Fruit fly (Drosophila melanogaster) whole organism, embryonic: ENCODE measurements around the gene RpL32.
A peak's percentile ranks its signal among the peaks of the same experiment; 100 is the strongest.

Source experiments
- ATbp ChIP-seq: fragments of 200-800 bp; sonication (Bioruptor generic); optimal IDR thresholded peaks from 2 replicates; lab custom pipeline; 2017; ENCODE audit warnings: missing biosample characterization, mild to moderate bottlenecking, missing genetic modification characterization, missing genetic modification reagents
- Adf1 ChIP-seq: fragments of 200-800 bp; sonication (Bioruptor generic); IDR thresholded peaks from 2 replicates; pipeline ENCODE4 v1.3.6; 2022; ENCODE audit warnings: missing biosample characterization, missing genetic modification characterization
- Bgb ChIP-seq: fragments of 200-800 bp; sonication (Bioruptor generic); IDR thresholded peaks from 2 replicates; pipeline ENCODE4 v1.3.6; 2022; ENCODE audit warnings: missing biosample characterization, missing genetic modification characterization; ENCODE audit not compliant: partially characterized antibody
- CG10543 ChIP-seq: fragments of 200-800 bp; sonication (Bioruptor generic); optimal IDR thresholded peaks from 3 replicates; lab custom pipeline; 2017; ENCODE audit warnings: missing biosample characterization, mild to moderate bottlenecking, missing genetic modification characterization, moderate library complexity
- CG12769 ChIP-seq: fragments of 200-800 bp; sonication (Bioruptor generic); optimal IDR thresholded peaks from 2 replicates; lab custom pipeline; 2019; ENCODE audit warnings: missing biosample characterization, mild to moderate bottlenecking, missing genetic modification characterization, moderate library complexity
- CG14667 ChIP-seq: fragments of 200-800 bp; sonication (Bioruptor generic); IDR thresholded peaks from 2 replicates; pipeline ENCODE4 v1.3.6; 2022; ENCODE audit warnings: missing biosample characterization, missing genetic modification characterization
- CG1529 ChIP-seq: fragments of 200-800 bp; sonication (Bioruptor generic); optimal IDR thresholded peaks from 3 replicates; lab custom pipeline; 2018; ENCODE audit warnings: missing biosample characterization, missing genetic modification characterization
- CG15514 ChIP-seq: fragments of 200-800 bp; sonication (Bioruptor generic); optimal IDR thresholded peaks from 3 replicates; lab custom pipeline; 2017; ENCODE audit warnings: missing biosample characterization, missing genetic modification characterization, mild to moderate bottlenecking, moderate library complexity, missing genetic modification reagents
- CG1603 ChIP-seq: fragments of 200-800 bp; sonication (Bioruptor generic); optimal IDR thresholded peaks from 2 replicates; lab custom pipeline; 2019; ENCODE audit warnings: missing biosample characterization, mild to moderate bottlenecking, missing genetic modification characterization, moderate library complexity
- CG17612 ChIP-seq: fragments of 200-800 bp; sonication (Bioruptor generic); IDR thresholded peaks from 2 replicates; pipeline ENCODE4 v1.3.6; 2022; ENCODE audit warnings: missing biosample characterization, missing genetic modification characterization
- CG18599 ChIP-seq: fragments of 200-800 bp; sonication (Bioruptor generic); optimal IDR thresholded peaks from 3 replicates; lab custom pipeline; 2017; ENCODE audit warnings: missing biosample characterization, missing genetic modification characterization, mild to moderate bottlenecking, moderate library complexity, missing genetic modification reagents
- CG2120 ChIP-seq: fragments of 200-800 bp; sonication (Bioruptor generic); optimal IDR thresholded peaks from 3 replicates; lab custom pipeline; 2016; ENCODE audit warnings: missing biosample characterization, missing genetic modification characterization
- CG3065 ChIP-seq: fragments of 200-800 bp; sonication (Bioruptor generic); optimal IDR thresholded peaks from 2 replicates; lab custom pipeline; 2016; ENCODE audit warnings: missing biosample characterization, missing genetic modification characterization
- CG32532 ChIP-seq: fragments of 200-800 bp; sonication (Bioruptor generic); IDR thresholded peaks from 2 replicates; pipeline ENCODE4 v1.3.6; 2022; ENCODE audit warnings: missing biosample characterization, missing genetic modification characterization
- CG8290 ChIP-seq, 3 experiments: fragments of 200-800 bp; sonication (Bioruptor generic); optimal IDR thresholded peaks; 2 replicates each; lab custom pipeline; 2016 to 2019; ENCODE audit warnings: missing biosample characterization in 3 of 3, missing genetic modification characterization in 3 of 3, mild to moderate bottlenecking in 2 of 3, moderate library complexity in 1 of 3
- CG9609 ChIP-seq: fragments of 200-800 bp; sonication (Bioruptor generic); optimal IDR thresholded peaks from 3 replicates; lab custom pipeline; 2016; ENCODE audit warnings: missing biosample characterization, missing genetic modification characterization
- Ets65A ChIP-seq: fragments of 200-800 bp; sonication (Bioruptor generic); peaks from one replicate; lab custom pipeline; 2016; ENCODE audit warnings: missing biosample characterization, missing genetic modification characterization
- GATAe ChIP-seq: fragments of 200-800 bp; sonication (Bioruptor generic); conservative IDR thresholded peaks from 2 replicates; pipeline ENCODE4 v1.3.6; 2022; ENCODE audit warnings: missing biosample characterization, missing genetic modification characterization
- Gug ChIP-seq: fragments of 200-800 bp; sonication (Bioruptor generic); IDR thresholded peaks from 4 replicates; pipeline ENCODE4 v1.3.6; 2022; ENCODE audit warnings: missing biosample characterization, missing genetic modification characterization
- Hey ChIP-seq: fragments of 200-800 bp; sonication (Bioruptor generic); optimal IDR thresholded peaks from 3 replicates; lab custom pipeline; 2018; ENCODE audit warnings: missing biosample characterization, mild to moderate bottlenecking, missing genetic modification characterization
- Hsf ChIP-seq: fragments of 200-800 bp; sonication (Bioruptor generic); optimal IDR thresholded peaks from 3 replicates; lab custom pipeline; 2016; ENCODE audit warnings: missing biosample characterization, missing genetic modification characterization
- Lhr ChIP-seq: fragments of 200-800 bp; sonication (Bioruptor generic); optimal IDR thresholded peaks from 3 replicates; lab custom pipeline; 2017; ENCODE audit warnings: mild to moderate bottlenecking, missing biosample characterization, missing genetic modification reagents, missing genetic modification characterization
- Med ChIP-seq: fragments of 200-800 bp; sonication (Bioruptor generic); peaks from one replicate; lab custom pipeline; 2016; ENCODE audit warnings: missing biosample characterization, missing genetic modification characterization, mild to moderate bottlenecking, inconsistent platforms, moderate library complexity
- Pdp1 ChIP-seq, 2 experiments: fragments of 200-800 bp; sonication (Bioruptor generic); optimal IDR thresholded peaks; 3 replicates each; lab custom pipeline; 2016; ENCODE audit warnings: missing biosample characterization in 2 of 2, missing genetic modification characterization in 2 of 2, mild to moderate bottlenecking in 1 of 2, moderate library complexity in 1 of 2
- Sry-β ChIP-seq: fragments of 200-800 bp; sonication (Bioruptor generic); optimal IDR thresholded peaks from 2 replicates; lab custom pipeline; 2018; ENCODE audit warnings: missing biosample characterization, mild to moderate bottlenecking, missing genetic modification characterization, moderate library complexity
- az2 ChIP-seq: fragments of 200-800 bp; sonication (Bioruptor generic); optimal IDR thresholded peaks from 3 replicates; lab custom pipeline; 2016; ENCODE audit warnings: missing biosample characterization, missing genetic modification characterization
- caup ChIP-seq: fragments of 200-800 bp; sonication (Bioruptor generic); optimal IDR thresholded peaks from 3 replicates; lab custom pipeline; 2017; ENCODE audit warnings: missing biosample characterization, mild to moderate bottlenecking, missing genetic modification characterization, moderate library complexity; ENCODE audit not compliant: severe bottlenecking
- chif ChIP-seq, 2 experiments: fragments of 200-800 bp; sonication (Bioruptor generic); optimal IDR thresholded peaks; 3 replicates each; lab custom pipeline; 2016; ENCODE audit warnings: missing biosample characterization in 2 of 2, missing genetic modification characterization in 2 of 2
- croc ChIP-seq: fragments of 200-800 bp; sonication (Bioruptor generic); conservative IDR thresholded peaks from 3 replicates; pipeline ENCODE4 v1.3.6; 2022; ENCODE audit warnings: missing biosample characterization, missing genetic modification characterization
- crol ChIP-seq: fragments of 200-800 bp; sonication (Bioruptor generic); IDR thresholded peaks from 2 replicates; pipeline ENCODE4 v1.3.6; 2022; ENCODE audit warnings: missing biosample characterization, missing genetic modification characterization
- dmrt99B ChIP-seq: fragments of 200-800 bp; sonication (Bioruptor generic); optimal IDR thresholded peaks from 2 replicates; lab custom pipeline; 2018; ENCODE audit warnings: missing biosample characterization, mild to moderate bottlenecking, missing genetic modification characterization, moderate library complexity
- exex ChIP-seq: fragments of 200-800 bp; sonication (Bioruptor generic); optimal IDR thresholded peaks from 4 replicates; lab custom pipeline; 2018; ENCODE audit warnings: missing biosample characterization, mild to moderate bottlenecking, missing genetic modification characterization, moderate library complexity
- fd102C ChIP-seq: fragments of 200-800 bp; sonication (Bioruptor generic); optimal IDR thresholded peaks from 2 replicates; lab custom pipeline; 2018; ENCODE audit warnings: missing biosample characterization, mild to moderate bottlenecking, missing genetic modification characterization, moderate library complexity
- fu2 ChIP-seq: fragments of 200-800 bp; sonication (Bioruptor generic); optimal IDR thresholded peaks from 2 replicates; lab custom pipeline; 2016; ENCODE audit warnings: missing biosample characterization, missing genetic modification characterization
- grn ChIP-seq: fragments of 200-800 bp; sonication (Bioruptor generic); optimal IDR thresholded peaks from 3 replicates; lab custom pipeline; 2017; ENCODE audit warnings: missing biosample characterization, missing genetic modification characterization
- lab ChIP-seq: fragments of 200-800 bp; sonication (Bioruptor generic); optimal IDR thresholded peaks from 3 replicates; lab custom pipeline; 2017; ENCODE audit warnings: missing biosample characterization, missing genetic modification characterization, mild to moderate bottlenecking, moderate library complexity, missing genetic modification reagents
- lov ChIP-seq, 2 experiments: fragments of 200-800 bp in 1 of 2; fragments of >200 bp in 1 of 2; sonication (Bioruptor generic) in 1 of 2; IDR thresholded peaks in 1 of 2; optimal IDR thresholded peaks in 1 of 2; 2 replicates in 1 of 2; 3 replicates in 1 of 2; pipeline versions ENCODE4 v1.3.6 to Lab custom; 2017 to 2022; ENCODE audit warnings: missing biosample characterization in 1 of 2, missing genetic modification characterization in 1 of 2
- mirr ChIP-seq: fragments of 200-800 bp; sonication (Bioruptor generic); optimal IDR thresholded peaks from 3 replicates; lab custom pipeline; 2018; ENCODE audit warnings: missing biosample characterization, mild to moderate bottlenecking, missing genetic modification characterization
- p53 ChIP-seq: fragments of 200-800 bp; sonication (Bioruptor generic); optimal IDR thresholded peaks from 2 replicates; lab custom pipeline; 2016; ENCODE audit warnings: missing biosample characterization, missing genetic modification characterization
- pb ChIP-seq: fragments of 200-800 bp; sonication (Bioruptor generic); optimal IDR thresholded peaks from 3 replicates; lab custom pipeline; 2016; ENCODE audit warnings: missing biosample characterization, missing genetic modification characterization
- row ChIP-seq: fragments of 200-800 bp; sonication (Bioruptor generic); IDR thresholded peaks from 3 replicates; pipeline ENCODE4 v1.3.6; 2022; ENCODE audit warnings: missing biosample characterization, missing genetic modification characterization
- sens ChIP-seq: fragments of 200-800 bp; sonication (Bioruptor generic); peaks from one replicate; lab custom pipeline; 2016; ENCODE audit warnings: missing biosample characterization, missing genetic modification characterization
- sug ChIP-seq: fragments of 200-800 bp; optimal IDR thresholded peaks from 2 replicates; lab custom pipeline; 2019; ENCODE audit warnings: missing biosample characterization, mild to moderate bottlenecking, missing genetic modification characterization, moderate library complexity
- wek ChIP-seq: fragments of 200-800 bp; sonication (Bioruptor generic); optimal IDR thresholded peaks from 3 replicates; lab custom pipeline; 2018; ENCODE audit warnings: missing biosample characterization, mild to moderate bottlenecking, missing genetic modification characterization, moderate library complexity

The RpL32 gene

DNA sequence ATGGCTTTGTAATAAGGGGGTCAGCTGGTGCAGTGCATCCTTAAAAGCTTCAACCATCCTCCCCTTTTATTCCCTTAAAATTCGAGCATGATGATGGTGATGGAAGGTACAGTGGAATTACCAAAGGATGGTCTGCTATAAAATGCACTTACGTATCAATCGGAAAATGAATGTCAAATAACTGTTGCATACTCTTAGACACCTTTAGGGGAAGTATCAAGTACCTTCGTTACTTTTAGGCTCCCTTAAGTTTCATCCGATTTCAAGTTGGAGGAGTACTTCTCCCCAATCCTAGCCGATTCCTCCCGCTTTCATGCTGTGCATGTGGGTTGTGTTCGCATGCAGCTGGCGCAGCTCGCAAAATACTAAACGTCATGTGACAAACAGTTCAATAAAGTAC, 24.2 kb upstream of the RpL32 start:
- TF ChIP-seq Gug (GFP tag; lab: Robert Waterston, UW) (no peak), CG8290 (GFP tag; optimal IDR thresholded peaks at IDR 0.05; lab: Kevin White, UChicago) (peak; percentile 64), CG8290 (tag; optimal IDR thresholded peaks at IDR 0.05; lab: Kevin White, UChicago) (peak in 1 of 2 experiments; percentile 27), CG17612 (GFP tag; lab: Robert Waterston, UW) (peak; percentile 70)

DNA sequence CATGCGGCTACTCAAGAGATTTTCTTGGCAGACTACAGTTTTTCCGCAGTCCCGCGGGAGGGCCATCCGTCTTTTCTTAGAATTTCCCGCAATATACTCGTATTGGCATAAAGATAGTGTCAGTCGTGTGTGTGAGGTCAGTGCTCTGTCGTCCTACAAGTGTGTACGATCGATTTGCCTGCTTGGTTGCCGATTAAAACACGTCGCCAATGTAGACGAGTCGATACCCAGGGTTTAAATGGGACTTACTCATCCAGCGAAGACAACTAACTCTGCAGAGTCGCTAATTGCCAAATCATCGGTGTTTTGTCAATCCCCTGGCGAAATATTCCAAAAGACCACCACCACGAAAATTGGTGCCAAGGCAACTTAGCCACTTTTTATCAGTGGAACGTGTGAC, 20.0 kb upstream of the RpL32 start:
- TF ChIP-seq CG12769 (tag; lab: Kevin White, UChicago) (peak; percentile 33), Med (peak; percentile 23), Ets65A (peak; percentile 3), CG1529 (GFP tag; lab: Kevin White, UChicago) (no peak)

DNA sequence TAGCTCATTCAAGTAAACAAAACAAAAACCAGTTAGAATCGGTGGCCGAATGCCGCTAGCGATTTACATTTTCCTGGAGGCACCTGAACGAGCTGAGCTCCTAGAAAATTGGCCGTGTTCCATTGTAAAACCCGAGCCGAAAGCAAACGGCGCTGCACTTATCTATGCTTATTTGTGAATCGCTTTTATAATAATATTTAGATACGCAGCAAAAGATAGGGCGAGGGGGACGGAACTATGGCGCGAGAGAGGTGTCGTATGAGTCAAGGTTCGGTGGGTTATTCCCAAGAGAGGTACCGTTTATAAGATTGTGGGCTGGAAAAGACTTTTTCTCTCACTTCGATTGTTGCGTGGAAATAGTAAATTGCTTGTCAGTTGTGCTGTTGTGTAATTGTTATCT, 17.7 kb upstream of the RpL32 start:
- peak; percentile 51 for TF ChIP-seq GATAe
- no peak for TF ChIP-seq pb (GFP tag; lab: Kevin White, UChicago)
- peak; percentile 66 for TF ChIP-seq Med
- TF ChIP-seq CG9609 (GFP tag; lab: Kevin White, UChicago) = no peak
- TF ChIP-seq Hsf (GFP tag; lab: Kevin White, UChicago) = no peak
- TF ChIP-seq CG15514 (GFP tag; lab: Kevin White, UChicago) = no peak
- peak; percentile 61 for TF ChIP-seq exex (tag; lab: Kevin White, UChicago)
- no peak for TF ChIP-seq CG14667
- peak; percentile 41 for TF ChIP-seq CG18599 (GFP tag; lab: Kevin White, UChicago)
- TF ChIP-seq Pdp1 (GFP tag; optimal IDR thresholded peaks at IDR 0.05; lab: Kevin White, UChicago) = peak in 1 of 2 experiments; percentile 43
- peak; percentile 2 for TF ChIP-seq CG1603 (tag; lab: Kevin White, UChicago)
- peak; percentile 4 for TF ChIP-seq ATbp (GFP tag; lab: Kevin White, UChicago)
- peak; percentile 78 for TF ChIP-seq sug
- peak; percentile 33 for TF ChIP-seq lab
- no peak for TF ChIP-seq chif (GFP tag; optimal IDR thresholded peaks at IDR 0.05; lab: Kevin White, UChicago)
- TF ChIP-seq Lhr (GFP tag; lab: Kevin White, UChicago) = no peak
- TF ChIP-seq CG3065 (GFP tag; lab: Kevin White, UChicago) = no peak
- TF ChIP-seq crol (GFP tag; lab: Robert Waterston, UW) = 0 out of 2 replicates have a peak, but pooled peaks have one; percentile 39
- TF ChIP-seq CG2120 (GFP tag; lab: Kevin White, UChicago) = no peak
- TF ChIP-seq dmrt99B (tag; lab: Kevin White, UChicago) = no peak
- peak; percentile 39 for TF ChIP-seq mirr (GFP tag; lab: Kevin White, UChicago)
- no peak for TF ChIP-seq CG8290 (GFP tag; optimal IDR thresholded peaks at IDR 0.05; lab: Kevin White, UChicago)
- peak in 1 of 2 experiments; percentile 6 for TF ChIP-seq CG8290 (tag; optimal IDR thresholded peaks at IDR 0.05; lab: Kevin White, UChicago)
- no peak for TF ChIP-seq lov (optimal IDR thresholded peaks at IDR 0.05; lab: Kevin White, UChicago)
- TF ChIP-seq lov (GFP tag; IDR thresholded peaks at IDR 0.05; lab: Robert Waterston, UW) = no peak
- peak; percentile 68 for TF ChIP-seq sens
- TF ChIP-seq fu2 (GFP tag; lab: Kevin White, UChicago) = no peak
- peak; percentile 31 for TF ChIP-seq grn (GFP tag; lab: Kevin White, UChicago)
- no peak for TF ChIP-seq Sry-β (GFP tag; lab: Kevin White, UChicago)

DNA sequence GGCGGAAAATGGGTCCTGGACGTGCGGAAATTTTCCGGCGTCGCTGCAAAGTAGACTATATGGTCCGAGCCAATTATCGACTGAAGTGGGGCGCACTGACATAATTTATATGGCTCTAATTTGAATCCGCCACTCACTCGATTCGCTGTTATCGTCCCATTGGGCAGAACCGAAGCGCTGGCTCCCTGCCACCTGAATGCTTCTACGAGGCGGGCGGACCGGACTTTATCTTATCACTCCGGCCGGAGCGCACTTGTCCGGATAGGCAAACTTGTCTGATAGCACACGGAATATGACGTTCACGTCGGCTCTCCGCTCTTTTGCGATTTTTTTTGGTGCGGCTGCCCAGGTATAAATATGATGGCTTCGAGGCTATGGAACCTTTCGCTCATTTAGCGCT, 16.6 kb upstream of the RpL32 start:
- TF ChIP-seq CG18599 (GFP tag; lab: Kevin White, UChicago) (peak; percentile 43), caup (GFP tag; lab: Kevin White, UChicago) (peak; percentile 1), exex (tag; lab: Kevin White, UChicago) (peak; percentile 95), wek (GFP tag; lab: Kevin White, UChicago) (no peak), row (GFP tag; lab: Robert Waterston, UW) (0 out of 3 replicates have a peak, but pooled peaks have one; percentile 24), croc (GFP tag; lab: Robert Waterston, UW) (no peak), p53 (GFP tag; lab: Kevin White, UChicago) (no peak), ATbp (GFP tag; lab: Kevin White, UChicago) (no peak), GATAe (peak; percentile 94), Pdp1 (GFP tag; optimal IDR thresholded peaks at IDR 0.05; lab: Kevin White, UChicago) (peak in 1 of 2 experiments; percentile 18), fd102C (GFP tag; lab: Kevin White, UChicago) (no peak), Hey (tag; lab: Kevin White, UChicago) (peak; percentile 28), az2 (no peak), CG32532 (GFP tag; lab: Robert Waterston, UW) (peak; percentile 23; the same call in 1 of the 2 replicates), Bgb (0 out of 2 replicates have a peak, but pooled peaks have one; percentile 25), Adf1 (GFP tag; lab: Robert Waterston, UW) (peak; percentile 17; the same call in 1 of the 2 replicates), CG10543 (GFP tag; lab: Kevin White, UChicago) (peak; percentile 90)
